Fruit fly (Drosophila melanogaster) whole organism, adult: ENCODE data around the gene Bx.

Experiments used
- CG11617 ChIP-seq: fragments of 200-800 bp; sonication (Bioruptor generic); optimal IDR thresholded peaks from 2 replicates; lab custom pipeline; 2017; ENCODE audit warnings: mild to moderate bottlenecking, missing biosample characterization, missing genetic modification reagents, missing genetic modification characterization
- CG12768 ChIP-seq: fragments of 200-800 bp; sonication (Bioruptor generic); optimal IDR thresholded peaks from 2 replicates; lab custom pipeline; 2017; ENCODE audit warnings: missing biosample characterization, missing genetic modification characterization, mild to moderate bottlenecking, moderate library complexity, missing genetic modification reagents
- CG14711 ChIP-seq: fragments of 200-800 bp; sonication (Bioruptor generic); optimal IDR thresholded peaks from 2 replicates; lab custom pipeline; 2018; ENCODE audit warnings: missing biosample characterization, mild to moderate bottlenecking, missing genetic modification characterization, moderate library complexity
- CG1620 ChIP-seq: fragments of 200-800 bp; sonication (Bioruptor generic); optimal IDR thresholded peaks from 2 replicates; lab custom pipeline; 2016; ENCODE audit warnings: missing biosample characterization, missing genetic modification characterization
- CG33017 ChIP-seq: fragments of 200-800 bp; sonication (Bioruptor generic); optimal IDR thresholded peaks from 2 replicates; lab custom pipeline; 2018; ENCODE audit warnings: missing biosample characterization, mild to moderate bottlenecking, missing genetic modification characterization, moderate library complexity
- CG7045 ChIP-seq: fragments of 200-800 bp; sonication (Bioruptor generic); optimal IDR thresholded peaks from 2 replicates; lab custom pipeline; 2017; ENCODE audit warnings: missing biosample characterization, mild to moderate bottlenecking, missing genetic modification characterization
- CG7101 ChIP-seq: fragments of 200-800 bp; sonication (Bioruptor generic); optimal IDR thresholded peaks from 2 replicates; lab custom pipeline; 2018; ENCODE audit warnings: missing biosample characterization, mild to moderate bottlenecking, missing genetic modification characterization, moderate library complexity
- Clk ChIP-seq: fragments of 200-800 bp; sonication (Bioruptor generic); optimal IDR thresholded peaks from 2 replicates; lab custom pipeline; 2017; ENCODE audit warnings: missing biosample characterization, missing genetic modification characterization
- Hr96 ChIP-seq: fragments of 200-800 bp; sonication (Bioruptor generic); optimal IDR thresholded peaks from 2 replicates; lab custom pipeline; 2016; ENCODE audit warnings: missing biosample characterization, missing genetic modification characterization
- cnc ChIP-seq, 2 experiments: fragments of >200 bp; optimal IDR thresholded peaks; 2 replicates each; lab custom pipeline; 2017
- kay ChIP-seq: fragments of 200-800 bp; sonication (Bioruptor generic); peaks from one replicate; lab custom pipeline; 2016; ENCODE audit warnings: missing biosample characterization, missing genetic modification characterization, borderline replicate concordance
- ovo ChIP-seq: fragments of 200-800 bp; sonication (Bioruptor generic); optimal IDR thresholded peaks from 2 replicates; lab custom pipeline; 2016; ENCODE audit warnings: missing biosample characterization, missing genetic modification characterization
- pad ChIP-seq: fragments of 200-800 bp; sonication (Bioruptor generic); optimal IDR thresholded peaks from 3 replicates; lab custom pipeline; 2017; ENCODE audit warnings: missing biosample characterization, missing genetic modification characterization, mild to moderate bottlenecking, moderate library complexity, missing genetic modification reagents
- toe ChIP-seq: fragments of 200-800 bp; sonication (Bioruptor generic); optimal IDR thresholded peaks from 2 replicates; lab custom pipeline; 2016; ENCODE audit warnings: missing biosample characterization, missing genetic modification characterization

DNA sequence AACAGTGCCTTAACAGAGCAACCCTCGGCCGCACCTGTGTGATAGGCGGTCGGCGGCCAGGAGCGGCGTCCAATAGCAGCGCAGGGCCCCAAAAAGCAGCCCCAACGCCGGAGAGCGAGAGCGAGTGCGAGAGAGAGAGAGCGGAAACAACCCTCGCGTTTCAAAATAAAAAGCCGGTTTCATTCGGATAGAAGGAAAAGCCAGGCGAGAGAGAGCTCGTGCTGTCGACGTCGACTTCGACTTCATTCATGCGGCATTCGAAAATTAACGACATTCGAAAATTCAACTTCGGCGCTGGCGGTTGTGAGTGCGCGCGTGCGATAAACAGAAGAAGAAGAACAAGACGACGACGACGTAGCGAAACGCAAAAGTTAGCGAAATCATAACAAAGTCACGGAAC lies 19.2 kb downstream of the Bx start:
- no peak for TF ChIP-seq CG12768 (GFP tag; lab: Kevin White, UChicago)
- no peak for TF ChIP-seq Hr96
- TF ChIP-seq ovo (GFP tag; lab: Kevin White, UChicago), result no peak
- TF ChIP-seq kay (GFP tag; lab: Kevin White, UChicago), result no peak
- TF ChIP-seq Clk, result no peak
- TF ChIP-seq CG14711 (tag; lab: Kevin White, UChicago), result no peak
- TF ChIP-seq toe (GFP tag; lab: Kevin White, UChicago), result no peak
- TF ChIP-seq CG7045 (GFP tag; lab: Kevin White, UChicago), result no peak
- no peak for TF ChIP-seq CG1620 (GFP tag; lab: Kevin White, UChicago)
- no peak for TF ChIP-seq CG11617 (GFP tag; lab: Kevin White, UChicago)
- TF ChIP-seq cnc (optimal IDR thresholded peaks at IDR 0.05; lab: Kevin White, UChicago), result no peak
- TF ChIP-seq CG33017 (tag; lab: Kevin White, UChicago), result no peak
- no peak for TF ChIP-seq pad (GFP tag; lab: Kevin White, UChicago)
- TF ChIP-seq CG7101 (tag; lab: Kevin White, UChicago), result no peak
